Fruit fly (Drosophila melanogaster) whole organism, embryonic: ENCODE measurements around the gene CG31793.

Experiments used
- Aef1 ChIP-seq: fragments of 200-800 bp; sonication (Bioruptor generic); IDR thresholded peaks from 3 replicates; pipeline ENCODE4 v1.3.6; 2022; ENCODE audit warnings: missing biosample characterization, missing genetic modification characterization
- C15 ChIP-seq: fragments of 200-800 bp; sonication (Bioruptor generic); IDR thresholded peaks from 3 replicates; pipeline ENCODE4 v1.3.6; 2022; ENCODE audit warnings: missing biosample characterization, missing genetic modification characterization
- CG1024 ChIP-seq: fragments of 200-800 bp; sonication (Bioruptor generic); IDR thresholded peaks from 2 replicates; pipeline ENCODE4 v1.3.6; 2022; ENCODE audit warnings: missing biosample characterization, missing genetic modification characterization
- CG10274 ChIP-seq: fragments of 200-800 bp; sonication (Bioruptor generic); optimal IDR thresholded peaks from 3 replicates; lab custom pipeline; 2017; ENCODE audit warnings: missing biosample characterization, mild to moderate bottlenecking, missing genetic modification characterization
- CG10543 ChIP-seq: fragments of 200-800 bp; sonication (Bioruptor generic); optimal IDR thresholded peaks from 3 replicates; lab custom pipeline; 2017; ENCODE audit warnings: missing biosample characterization, mild to moderate bottlenecking, missing genetic modification characterization, moderate library complexity
- CG11723 ChIP-seq: fragments of 200-800 bp; sonication (Bioruptor generic); optimal IDR thresholded peaks from 2 replicates; lab custom pipeline; 2017; ENCODE audit warnings: missing biosample characterization, mild to moderate bottlenecking, missing genetic modification characterization
- CG14014 ChIP-seq: fragments of 200-800 bp; sonication (Bioruptor generic); IDR thresholded peaks from 2 replicates; pipeline ENCODE4 v1.3.6; 2022; ENCODE audit warnings: missing biosample characterization, missing genetic modification characterization
- CG1529 ChIP-seq: fragments of 200-800 bp; sonication (Bioruptor generic); optimal IDR thresholded peaks from 3 replicates; lab custom pipeline; 2018; ENCODE audit warnings: missing biosample characterization, missing genetic modification characterization
- CG17359 ChIP-seq: fragments of 200-800 bp; sonication (Bioruptor generic); optimal IDR thresholded peaks from 3 replicates; lab custom pipeline; 2018; ENCODE audit warnings: missing biosample characterization, mild to moderate bottlenecking, missing genetic modification characterization, moderate library complexity
- CG17612 ChIP-seq: fragments of 200-800 bp; sonication (Bioruptor generic); IDR thresholded peaks from 2 replicates; pipeline ENCODE4 v1.3.6; 2022; ENCODE audit warnings: missing biosample characterization, missing genetic modification characterization
- CG1792 ChIP-seq: fragments of 200-800 bp; sonication (Bioruptor generic); optimal IDR thresholded peaks from 2 replicates; lab custom pipeline; 2016; ENCODE audit warnings: missing biosample characterization, missing genetic modification characterization
- CG18262 ChIP-seq: fragments of 200-800 bp; optimal IDR thresholded peaks from 3 replicates; lab custom pipeline; 2019; ENCODE audit warnings: missing biosample characterization, mild to moderate bottlenecking, missing genetic modification characterization, moderate library complexity
- CG2116 ChIP-seq: fragments of 200-800 bp; sonication (Bioruptor generic); optimal IDR thresholded peaks from 3 replicates; lab custom pipeline; 2018; ENCODE audit warnings: missing biosample characterization, mild to moderate bottlenecking, missing genetic modification characterization
- CG4424 ChIP-seq: fragments of 200-800 bp; sonication (Bioruptor generic); optimal IDR thresholded peaks from 3 replicates; lab custom pipeline; 2016; ENCODE audit warnings: missing biosample characterization, missing genetic modification characterization
- CG6689 ChIP-seq: fragments of 200-800 bp; sonication (Bioruptor generic); IDR thresholded peaks from 2 replicates; pipeline ENCODE4 v1.3.6; 2022; ENCODE audit warnings: missing biosample characterization, missing genetic modification characterization
- CG7357 ChIP-seq: fragments of 200-800 bp; sonication (Bioruptor generic); IDR thresholded peaks from 3 replicates; pipeline ENCODE4 v1.3.6; 2022; ENCODE audit warnings: missing biosample characterization, missing genetic modification characterization
- CG8478 ChIP-seq: fragments of >200 bp; optimal IDR thresholded peaks from 2 replicates; lab custom pipeline; 2018
- CG9797 ChIP-seq: fragments of 200-800 bp; sonication (Bioruptor generic); optimal IDR thresholded peaks from 3 replicates; lab custom pipeline; 2018; ENCODE audit warnings: missing biosample characterization, mild to moderate bottlenecking, missing genetic modification characterization
- CG9932 ChIP-seq: fragments of 200-800 bp; sonication (Bioruptor generic); IDR thresholded peaks from 2 replicates; pipeline ENCODE4 v1.3.6; 2022; ENCODE audit warnings: missing biosample characterization, missing genetic modification characterization
- CoRest ChIP-seq: fragments of 200-800 bp; sonication (Bioruptor generic); optimal IDR thresholded peaks from 3 replicates; lab custom pipeline; 2018; ENCODE audit warnings: missing biosample characterization, mild to moderate bottlenecking, missing genetic modification characterization, moderate library complexity
- D19A ChIP-seq: fragments of 200-800 bp; optimal IDR thresholded peaks from 3 replicates; lab custom pipeline; 2019; ENCODE audit warnings: missing biosample characterization, mild to moderate bottlenecking, missing genetic modification characterization, moderate library complexity
- Dad ChIP-seq: fragments of 200-800 bp; sonication (Bioruptor generic); optimal IDR thresholded peaks from 3 replicates; lab custom pipeline; 2016; ENCODE audit warnings: missing biosample characterization, missing genetic modification characterization
- Dek ChIP-seq: fragments of 200-800 bp; sonication (Bioruptor generic); optimal IDR thresholded peaks from 3 replicates; lab custom pipeline; 2019; ENCODE audit warnings: missing biosample characterization, mild to moderate bottlenecking, missing genetic modification characterization, moderate library complexity
- Drgx ChIP-seq: fragments of 200-800 bp; sonication (Bioruptor generic); IDR thresholded peaks from 2 replicates; pipeline ENCODE4 v1.3.6; 2022; ENCODE audit warnings: missing biosample characterization, missing genetic modification characterization
- Elba2 ChIP-seq: fragments of 200-800 bp; sonication (Bioruptor generic); optimal IDR thresholded peaks from 3 replicates; lab custom pipeline; 2016; ENCODE audit warnings: missing biosample characterization, missing genetic modification characterization
- HLH4C ChIP-seq: fragments of 200-800 bp; sonication (Bioruptor generic); IDR thresholded peaks from 3 replicates; pipeline ENCODE4 v1.3.6; 2022; ENCODE audit warnings: missing biosample characterization, missing genetic modification characterization; ENCODE audit not compliant: partially characterized antibody
- NfI ChIP-seq: fragments of 200-800 bp; sonication (Bioruptor generic); optimal IDR thresholded peaks from 3 replicates; lab custom pipeline; 2018; ENCODE audit warnings: missing biosample characterization, mild to moderate bottlenecking, missing genetic modification characterization, moderate library complexity
- Oaz ChIP-seq: fragments of 200-800 bp; sonication (Bioruptor generic); IDR thresholded peaks from 2 replicates; pipeline ENCODE4 v1.3.6; 2022; ENCODE audit warnings: missing biosample characterization, missing genetic modification characterization
- Rfx ChIP-seq: fragments of 200-800 bp; sonication (Bioruptor generic); IDR thresholded peaks from 2 replicates; pipeline ENCODE4 v1.3.6; 2022; ENCODE audit warnings: missing biosample characterization, missing genetic modification characterization
- Sox100B ChIP-seq: fragments of 200-800 bp; sonication (Bioruptor generic); optimal IDR thresholded peaks from 3 replicates; lab custom pipeline; 2018; ENCODE audit warnings: missing biosample characterization, mild to moderate bottlenecking, missing genetic modification characterization
- Sry-β ChIP-seq: fragments of 200-800 bp; sonication (Bioruptor generic); optimal IDR thresholded peaks from 2 replicates; lab custom pipeline; 2018; ENCODE audit warnings: missing biosample characterization, mild to moderate bottlenecking, missing genetic modification characterization, moderate library complexity
- Taf1 ChIP-seq: fragments of 200-800 bp; sonication (Bioruptor generic); IDR thresholded peaks from 2 replicates; pipeline ENCODE4 v1.3.6; 2022; ENCODE audit warnings: missing biosample characterization, missing genetic modification characterization
- al ChIP-seq: fragments of 200-800 bp; sonication (Bioruptor generic); IDR thresholded peaks from 2 replicates; pipeline ENCODE4 v1.3.6; 2022; ENCODE audit warnings: missing biosample characterization, missing genetic modification characterization
- bowl ChIP-seq: fragments of 200-800 bp; sonication (Bioruptor generic); IDR thresholded peaks from 2 replicates; pipeline ENCODE4 v1.3.6; 2022; ENCODE audit warnings: missing biosample characterization, missing genetic modification characterization
- chif ChIP-seq, 2 experiments: fragments of 200-800 bp; sonication (Bioruptor generic); optimal IDR thresholded peaks; 3 replicates each; lab custom pipeline; 2016; ENCODE audit warnings: missing biosample characterization in 2 of 2, missing genetic modification characterization in 2 of 2
- chn ChIP-seq: fragments of 200-800 bp; sonication (Bioruptor generic); optimal IDR thresholded peaks from 2 replicates; lab custom pipeline; 2016; ENCODE audit warnings: missing biosample characterization, missing genetic modification characterization
- dmrt99B ChIP-seq: fragments of 200-800 bp; sonication (Bioruptor generic); optimal IDR thresholded peaks from 2 replicates; lab custom pipeline; 2018; ENCODE audit warnings: missing biosample characterization, mild to moderate bottlenecking, missing genetic modification characterization, moderate library complexity
- gfzf ChIP-seq: fragments of 200-800 bp; sonication (Bioruptor generic); optimal IDR thresholded peaks from 2 replicates; lab custom pipeline; 2016; ENCODE audit warnings: missing biosample characterization, mild to moderate bottlenecking, missing genetic modification characterization, moderate library complexity
- her ChIP-seq: fragments of 200-800 bp; sonication (Bioruptor generic); optimal IDR thresholded peaks from 2 replicates; lab custom pipeline; 2016; ENCODE audit warnings: missing biosample characterization, missing genetic modification characterization
- p53 ChIP-seq: fragments of 200-800 bp; sonication (Bioruptor generic); optimal IDR thresholded peaks from 2 replicates; lab custom pipeline; 2016; ENCODE audit warnings: missing biosample characterization, missing genetic modification characterization
- phol ChIP-seq: fragments of 200-800 bp; sonication (Bioruptor generic); optimal IDR thresholded peaks from 3 replicates; lab custom pipeline; 2018; ENCODE audit warnings: missing biosample characterization, mild to moderate bottlenecking, missing genetic modification characterization, moderate library complexity
- prd ChIP-seq, 3 experiments: fragments of >200 bp in 2 of 3; fragments of 200-800 bp in 1 of 3; sonication (Bioruptor generic) in 1 of 3; optimal IDR thresholded peaks in 2 of 3; IDR thresholded peaks in 1 of 3; 2 replicates in 2 of 3; 3 replicates in 1 of 3; pipeline versions ENCODE4 v1.3.6 to Lab custom; 2017 to 2022; ENCODE audit warnings: missing biosample characterization in 1 of 3, missing genetic modification characterization in 1 of 3
- psq ChIP-seq: fragments of 200-800 bp; sonication (Bioruptor generic); optimal IDR thresholded peaks from 2 replicates; lab custom pipeline; 2017; ENCODE audit warnings: missing biosample characterization, missing genetic modification characterization
- ro ChIP-seq: fragments of 200-800 bp; sonication (Bioruptor generic); IDR thresholded peaks from 2 replicates; pipeline ENCODE4 v1.3.6; 2022; ENCODE audit warnings: missing biosample characterization, missing genetic modification characterization
- shn ChIP-seq: fragments of 200-800 bp; sonication (Bioruptor generic); optimal IDR thresholded peaks from 3 replicates; lab custom pipeline; 2016; ENCODE audit warnings: missing biosample characterization, missing genetic modification characterization
- sug ChIP-seq: fragments of 200-800 bp; optimal IDR thresholded peaks from 2 replicates; lab custom pipeline; 2019; ENCODE audit warnings: missing biosample characterization, mild to moderate bottlenecking, missing genetic modification characterization, moderate library complexity
- vfl ChIP-seq: fragments of 200-800 bp; sonication (Bioruptor generic); optimal IDR thresholded peaks from 2 replicates; lab custom pipeline; 2016; ENCODE audit warnings: missing biosample characterization, missing genetic modification characterization
- wdn ChIP-seq: fragments of 200-800 bp; sonication (Bioruptor generic); IDR thresholded peaks from 2 replicates; pipeline ENCODE4 v1.3.6; 2022; ENCODE audit warnings: missing biosample characterization, missing genetic modification characterization
- zf30C ChIP-seq: fragments of 200-800 bp; sonication (Bioruptor generic); optimal IDR thresholded peaks from 3 replicates; lab custom pipeline; 2018; ENCODE audit warnings: missing biosample characterization, mild to moderate bottlenecking, missing genetic modification characterization

Gene CG31793

DNA sequence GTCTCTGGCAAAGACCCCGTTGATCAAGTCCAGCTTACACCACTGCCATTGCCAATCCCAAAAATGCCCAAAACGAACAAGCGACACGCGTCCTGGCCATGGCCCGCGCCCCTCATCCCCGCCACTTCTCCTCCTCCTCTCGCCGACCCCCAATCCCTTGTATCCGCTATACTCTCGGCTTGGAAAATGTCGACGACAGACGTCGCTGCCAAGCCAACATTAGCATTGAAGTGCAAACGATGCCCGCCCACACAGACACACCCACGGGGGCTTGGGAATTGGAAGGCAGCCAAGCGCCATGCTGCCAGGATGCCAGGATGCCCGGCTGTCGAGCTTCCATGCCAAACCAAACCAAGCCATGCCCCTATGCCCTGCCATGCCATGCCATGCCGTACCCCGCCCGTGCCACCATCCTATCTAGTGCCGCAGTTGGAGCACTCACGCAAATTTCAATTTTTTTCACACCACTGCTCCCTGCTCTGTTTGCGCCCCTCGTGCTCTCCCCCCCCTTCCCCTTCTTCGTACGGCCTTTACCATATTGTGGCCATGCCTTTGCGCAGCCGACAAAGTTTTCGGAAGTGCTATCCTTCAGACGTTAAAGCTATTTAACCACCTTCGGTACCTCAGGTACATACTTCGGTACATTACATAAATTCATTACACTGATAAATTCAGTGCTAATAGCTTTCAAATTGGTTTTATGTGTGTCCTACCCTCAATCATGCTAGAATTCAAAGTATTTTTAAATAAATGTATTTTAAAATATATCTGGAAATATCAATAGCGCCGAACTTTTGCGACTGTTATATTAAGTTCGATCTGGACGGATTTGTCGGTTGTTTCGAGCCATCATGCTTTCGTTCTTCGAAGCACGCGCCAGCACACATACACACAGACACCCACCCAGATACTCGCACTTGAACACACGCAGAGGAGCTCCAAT, 18.4 kb downstream of the CG31793 start (continued):
- peak; percentile 11 for TF ChIP-seq CG10274 (GFP tag; lab: Kevin White, UChicago)
- peak; percentile 53; the same call in 1 of the 2 replicates for TF ChIP-seq ro
- no peak for TF ChIP-seq CG1792 (GFP tag; lab: Kevin White, UChicago)
- peak; percentile 85 for TF ChIP-seq sug (tag; lab: Kevin White, UChicago)
- no peak for TF ChIP-seq Oaz (GFP tag; lab: Robert Waterston, UW)
- TF ChIP-seq Dek = peak; percentile 78
- TF ChIP-seq prd (optimal IDR thresholded peaks at IDR 0.05; lab: Kevin White, UChicago) = no peak
- TF ChIP-seq prd (GFP tag; IDR thresholded peaks at IDR 0.05; lab: Robert Waterston, UW) = peak; percentile 48; the same call in 2 of the 3 replicates
- no peak for TF ChIP-seq Sry-β (GFP tag; lab: Kevin White, UChicago)
- peak; percentile 1 to 50 for TF ChIP-seq chif (GFP tag; optimal IDR thresholded peaks at IDR 0.05; lab: Kevin White, UChicago)
- TF ChIP-seq Drgx (GFP tag; lab: Robert Waterston, UW) = no peak
- peak; percentile 76 for TF ChIP-seq CG14014 (GFP tag; lab: Robert Waterston, UW)
- peak; percentile 81 for TF ChIP-seq Rfx
- no peak for TF ChIP-seq Elba2 (GFP tag; lab: Kevin White, UChicago)
- peak; percentile 29 for TF ChIP-seq CG2116 (GFP tag; lab: Kevin White, UChicago)
- no peak for TF ChIP-seq vfl (GFP tag; lab: Kevin White, UChicago)
- TF ChIP-seq C15 (GFP tag; lab: Robert Waterston, UW) = no peak
- TF ChIP-seq D19A (tag; lab: Kevin White, UChicago) = peak; percentile 82
- TF ChIP-seq CG9797 (GFP tag; lab: Kevin White, UChicago) = no peak
- peak; percentile 76 for TF ChIP-seq phol (tag; lab: Kevin White, UChicago)
- no peak for TF ChIP-seq p53 (GFP tag; lab: Kevin White, UChicago)
- TF ChIP-seq CG8478 (lab: Kevin White, UChicago) = no peak
- TF ChIP-seq CG1024 = no peak
- TF ChIP-seq CG11723 (GFP tag; lab: Kevin White, UChicago) = peak; percentile 55
- TF ChIP-seq CG18262 (tag; lab: Kevin White, UChicago) = peak; percentile 82
- TF ChIP-seq CG9932 = peak; percentile 62
- no peak for TF ChIP-seq al (GFP tag; lab: Robert Waterston, UW)
- TF ChIP-seq psq (GFP tag; lab: Kevin White, UChicago) = no peak
- peak; percentile 72 for TF ChIP-seq CG17359 (tag; lab: Kevin White, UChicago)
- TF ChIP-seq Sox100B = peak; percentile 86
- peak; percentile 96 for TF ChIP-seq CG10543 (GFP tag; lab: Kevin White, UChicago)
- TF ChIP-seq wdn = peak; percentile 47; the same call in 1 of the 2 replicates
- TF ChIP-seq CG4424 (GFP tag; lab: Kevin White, UChicago) = peak; percentile 54
- TF ChIP-seq CG7357 = peak; percentile 39; the same call in 1 of the 3 replicates
- no peak for TF ChIP-seq bowl (GFP tag; lab: Robert Waterston, UW)
- TF ChIP-seq her (GFP tag; lab: Kevin White, UChicago) = no peak
- TF ChIP-seq gfzf (GFP tag; lab: Kevin White, UChicago) = no peak
- peak; percentile 27; the same call in 1 of the 2 replicates for TF ChIP-seq Taf1 (GFP tag; lab: Robert Waterston, UW)
- no peak for TF ChIP-seq zf30C (GFP tag; lab: Kevin White, UChicago)
- no peak for TF ChIP-seq HLH4C (GFP tag; lab: Robert Waterston, UW)
- TF ChIP-seq shn (GFP tag; lab: Kevin White, UChicago) = peak; percentile 49
- peak; percentile 85 for TF ChIP-seq CG1529
- peak; percentile 41; the same call in 2 of the 3 replicates for TF ChIP-seq Aef1 (GFP tag; lab: Robert Waterston, UW)
- peak; percentile 83 for TF ChIP-seq NfI (GFP tag; lab: Kevin White, UChicago)
- no peak for TF ChIP-seq Dad (GFP tag; lab: Kevin White, UChicago)
- peak; percentile 89 for TF ChIP-seq CoRest
- TF ChIP-seq chn (GFP tag; lab: Kevin White, UChicago) = peak; percentile 49
- peak; percentile 85 for TF ChIP-seq dmrt99B (tag; lab: Kevin White, UChicago)
- TF ChIP-seq CG6689 = peak; percentile 71
- TF ChIP-seq CG17612 (GFP tag; lab: Robert Waterston, UW) = no peak
